Fruit fly (Drosophila melanogaster): ENCODE data around the gene sowi.

sowi gene

DNA sequence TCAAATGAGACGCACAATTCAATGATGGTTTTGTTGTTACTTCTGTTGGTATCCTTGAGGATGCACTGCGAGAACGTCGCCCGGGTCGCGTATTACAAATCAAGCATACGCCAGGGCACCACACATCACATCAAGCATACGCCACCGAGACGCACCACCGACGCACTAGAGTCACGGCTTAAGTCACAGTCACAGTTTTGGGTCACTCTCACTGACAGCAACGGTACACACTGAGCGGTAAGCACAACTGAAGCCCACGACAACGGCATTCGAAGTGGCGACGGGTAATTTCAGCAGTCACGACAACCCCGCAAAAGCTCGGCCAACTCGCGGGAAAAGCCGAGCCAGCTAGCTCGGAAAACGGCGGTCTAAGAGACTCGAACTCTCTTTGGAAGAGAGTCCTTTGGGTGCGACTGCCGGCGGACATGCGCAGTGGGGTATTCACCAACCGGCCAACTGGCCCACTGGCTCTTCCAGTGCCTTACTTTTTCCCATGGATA, 34.6 kb downstream of the sowi start, which contains the start of gene dpr11:
Gene dpr11 (minus strand): TSS at position 263 of the 500 bp plus-strand sequence.
- TF ChIP-seq CG1621 (tag; optimal IDR thresholded peaks at IDR 0.05) = no peak
- TF ChIP-seq cyc (GFP tag; optimal IDR thresholded peaks at IDR 0.05) = no peak
- no peak for TF ChIP-seq lz (GFP tag; optimal IDR thresholded peaks at IDR 0.05)
- TF ChIP-seq CG8632 (GFP tag; optimal IDR thresholded peaks at IDR 0.05) = no peak
- no peak for TF ChIP-seq ss (GFP tag; optimal IDR thresholded peaks at IDR 0.05)

- TF ChIP-seq CG8632 (GFP tag; optimal IDR thresholded peaks at IDR 0.05) (no peak), Ets21C (GFP tag; optimal IDR thresholded peaks at IDR 0.05) (no peak), CG7368 (GFP tag; optimal IDR thresholded peaks at IDR 0.05) (no peak), CG16779 (tag; optimal IDR thresholded peaks at IDR 0.05) (no peak), svp (GFP tag) (no peak), dsx (GFP tag; optimal IDR thresholded peaks at IDR 0.05; ENCODE audit: poor library complexity, severe bottlenecking) (no peak), OdsH (GFP tag; optimal IDR thresholded peaks at IDR 0.05) (no peak), Gug (GFP tag; IDR thresholded peaks at IDR 0.05) (no peak), CG4318 (GFP tag; optimal IDR thresholded peaks at IDR 0.05) (no peak), esn (GFP tag; optimal IDR thresholded peaks at IDR 0.05) (no peak), CG1621 (tag; optimal IDR thresholded peaks at IDR 0.05) (no peak), pdm3 (GFP tag; optimal IDR thresholded peaks at IDR 0.05) (no peak), CG11762 (GFP tag; optimal IDR thresholded peaks at IDR 0.05; ENCODE audit: insufficient read depth) (no peak), ss (GFP tag; optimal IDR thresholded peaks at IDR 0.05) (no peak)
These were observed 47.2 kb downstream of the sowi start, which contains the start of gene CG2336 for dm6 chr3R:6580484-6580883. Gene CG2336, plus strand, starts transcription at chr3R:6580784.

All from whole organism, prepupa.